Fruit fly (Drosophila melanogaster) whole organism, embryonic: Measurements from ENCODE around the gene awd.
A peak's percentile ranks its signal among the peaks of the same experiment; 100 is the strongest.

Experiments used
- Atf3 ChIP-seq: fragments of 200-800 bp; sonication (Bioruptor generic); optimal IDR thresholded peaks from 3 replicates; lab custom pipeline; 2016; ENCODE audit warnings: missing biosample characterization, missing genetic modification characterization
- B-H1 ChIP-seq: fragments of 200-800 bp; sonication (Bioruptor generic); IDR thresholded peaks from 3 replicates; pipeline ENCODE4 v1.3.6; 2022; ENCODE audit warnings: missing biosample characterization, missing genetic modification characterization
- CG10431 ChIP-seq: fragments of 200-800 bp; sonication (Bioruptor generic); optimal IDR thresholded peaks from 3 replicates; lab custom pipeline; 2018; ENCODE audit warnings: missing biosample characterization, mild to moderate bottlenecking, missing genetic modification characterization
- CG10543 ChIP-seq: fragments of 200-800 bp; sonication (Bioruptor generic); optimal IDR thresholded peaks from 3 replicates; lab custom pipeline; 2017; ENCODE audit warnings: missing biosample characterization, mild to moderate bottlenecking, missing genetic modification characterization, moderate library complexity
- CG12659 ChIP-seq: fragments of 200-800 bp; sonication (Bioruptor generic); optimal IDR thresholded peaks from 3 replicates; lab custom pipeline; 2017; ENCODE audit warnings: mild to moderate bottlenecking, missing biosample characterization, missing genetic modification reagents, missing genetic modification characterization
- CG12769 ChIP-seq: fragments of 200-800 bp; sonication (Bioruptor generic); optimal IDR thresholded peaks from 2 replicates; lab custom pipeline; 2019; ENCODE audit warnings: missing biosample characterization, mild to moderate bottlenecking, missing genetic modification characterization, moderate library complexity
- CG12942 ChIP-seq: fragments of 200-800 bp; sonication (Bioruptor generic); optimal IDR thresholded peaks from 3 replicates; lab custom pipeline; 2016; ENCODE audit warnings: missing biosample characterization, missing genetic modification characterization
- CG15696 ChIP-seq: fragments of 200-800 bp; sonication (Bioruptor generic); optimal IDR thresholded peaks from 2 replicates; lab custom pipeline; 2019; ENCODE audit warnings: missing biosample characterization, mild to moderate bottlenecking, missing genetic modification characterization, moderate library complexity
- CG17612 ChIP-seq: fragments of 200-800 bp; sonication (Bioruptor generic); IDR thresholded peaks from 2 replicates; pipeline ENCODE4 v1.3.6; 2022; ENCODE audit warnings: missing biosample characterization, missing genetic modification characterization
- CG18764 ChIP-seq: fragments of 200-800 bp; sonication (Bioruptor generic); optimal IDR thresholded peaks from 3 replicates; lab custom pipeline; 2016; ENCODE audit warnings: missing biosample characterization, missing genetic modification characterization
- CG34224 ChIP-seq: fragments of 200-800 bp; sonication (Bioruptor generic); IDR thresholded peaks from 3 replicates; pipeline ENCODE4 v1.3.6; 2022; ENCODE audit warnings: missing biosample characterization, missing genetic modification characterization; ENCODE audit not compliant: partially characterized antibody
- CG4360 ChIP-seq: fragments of 200-800 bp; sonication (Bioruptor generic); IDR thresholded peaks from 2 replicates; pipeline ENCODE4 v1.3.6; 2022; ENCODE audit warnings: missing biosample characterization, missing genetic modification characterization
- CG4424 ChIP-seq: fragments of 200-800 bp; sonication (Bioruptor generic); optimal IDR thresholded peaks from 3 replicates; lab custom pipeline; 2016; ENCODE audit warnings: missing biosample characterization, missing genetic modification characterization
- CG6272 ChIP-seq: fragments of 200-800 bp; sonication (Bioruptor generic); IDR thresholded peaks from 2 replicates; pipeline ENCODE4 v1.3.6; 2022; ENCODE audit warnings: missing biosample characterization, missing genetic modification characterization
- CG6654 ChIP-seq: fragments of 200-800 bp; sonication (Bioruptor generic); optimal IDR thresholded peaks from 2 replicates; lab custom pipeline; 2017; ENCODE audit warnings: missing biosample characterization, mild to moderate bottlenecking, missing genetic modification characterization
- CG8281 ChIP-seq: fragments of 200-800 bp; sonication (Bioruptor generic); optimal IDR thresholded peaks from 2 replicates; lab custom pipeline; 2018; ENCODE audit warnings: missing biosample characterization, mild to moderate bottlenecking, missing genetic modification characterization, moderate library complexity
- CG8765 ChIP-seq: fragments of 200-800 bp; sonication (Bioruptor generic); IDR thresholded peaks from 2 replicates; pipeline ENCODE4 v1.3.6; 2022; ENCODE audit warnings: missing biosample characterization, missing genetic modification characterization
- CG8944 ChIP-seq: fragments of 200-800 bp; sonication (Bioruptor generic); optimal IDR thresholded peaks from 3 replicates; lab custom pipeline; 2016; ENCODE audit warnings: missing biosample characterization, missing genetic modification characterization
- CHES-1-like ChIP-seq: fragments of 200-800 bp; sonication (Bioruptor generic); optimal IDR thresholded peaks from 2 replicates; lab custom pipeline; 2016; ENCODE audit warnings: missing biosample characterization, missing genetic modification characterization
- Dek ChIP-seq: fragments of 200-800 bp; sonication (Bioruptor generic); optimal IDR thresholded peaks from 3 replicates; lab custom pipeline; 2019; ENCODE audit warnings: missing biosample characterization, mild to moderate bottlenecking, missing genetic modification characterization, moderate library complexity
- Dfd ChIP-seq, 2 experiments: fragments of >200 bp; optimal IDR thresholded peaks; 2 replicates each; lab custom pipeline; 2017; ENCODE audit warnings: missing biosample characterization in 2 of 2, missing genetic modification characterization in 2 of 2
- Eip74EF ChIP-seq, 2 experiments: fragments of 200-800 bp in 1 of 2; fragments of >200 bp in 1 of 2; sonication (Bioruptor generic) in 1 of 2; optimal IDR thresholded peaks; 2 replicates each; lab custom pipeline; 2017 to 2019; ENCODE audit warnings: missing biosample characterization in 2 of 2, missing genetic modification characterization in 2 of 2, mild to moderate bottlenecking in 1 of 2, moderate library complexity in 1 of 2
- Gug ChIP-seq: fragments of 200-800 bp; sonication (Bioruptor generic); IDR thresholded peaks from 4 replicates; pipeline ENCODE4 v1.3.6; 2022; ENCODE audit warnings: missing biosample characterization, missing genetic modification characterization
- H15 ChIP-seq: fragments of 200-800 bp; sonication (Bioruptor generic); IDR thresholded peaks from 3 replicates; pipeline ENCODE4 v1.3.6; 2022; ENCODE audit warnings: missing biosample characterization, missing genetic modification characterization
- HmgD ChIP-seq: fragments of 200-800 bp; sonication (Bioruptor generic); optimal IDR thresholded peaks from 3 replicates; lab custom pipeline; 2016; ENCODE audit warnings: missing biosample characterization, missing genetic modification characterization
- Jarid2 ChIP-seq: fragments of 200-800 bp; sonication (Bioruptor generic); optimal IDR thresholded peaks from 3 replicates; lab custom pipeline; 2017; ENCODE audit warnings: mild to moderate bottlenecking, missing biosample characterization, missing genetic modification reagents, missing genetic modification characterization
- Nf-YA ChIP-seq: fragments of 200-800 bp; sonication (Bioruptor generic); IDR thresholded peaks from 2 replicates; pipeline ENCODE4 v1.3.6; 2022; ENCODE audit warnings: missing biosample characterization, missing genetic modification characterization
- Nf-YB ChIP-seq: fragments of 200-800 bp; sonication (Bioruptor generic); optimal IDR thresholded peaks from 3 replicates; lab custom pipeline; 2019; ENCODE audit warnings: missing biosample characterization, mild to moderate bottlenecking, missing genetic modification characterization, moderate library complexity
- Oaz ChIP-seq: fragments of 200-800 bp; sonication (Bioruptor generic); IDR thresholded peaks from 2 replicates; pipeline ENCODE4 v1.3.6; 2022; ENCODE audit warnings: missing biosample characterization, missing genetic modification characterization
- Pdp1 ChIP-seq, 2 experiments: fragments of 200-800 bp; sonication (Bioruptor generic); optimal IDR thresholded peaks; 3 replicates each; lab custom pipeline; 2016; ENCODE audit warnings: missing biosample characterization in 2 of 2, missing genetic modification characterization in 2 of 2, mild to moderate bottlenecking in 1 of 2, moderate library complexity in 1 of 2
- az2 ChIP-seq: fragments of 200-800 bp; sonication (Bioruptor generic); optimal IDR thresholded peaks from 3 replicates; lab custom pipeline; 2016; ENCODE audit warnings: missing biosample characterization, missing genetic modification characterization
- cg ChIP-seq: fragments of 200-800 bp; sonication (Bioruptor generic); optimal IDR thresholded peaks from 3 replicates; lab custom pipeline; 2019; ENCODE audit warnings: missing biosample characterization, mild to moderate bottlenecking, missing genetic modification characterization, moderate library complexity
- dati ChIP-seq: fragments of 200-800 bp; sonication (Bioruptor generic); IDR thresholded peaks from 2 replicates; pipeline ENCODE4 v1.3.6; 2022; ENCODE audit warnings: missing biosample characterization, missing genetic modification characterization
- ewg ChIP-seq: fragments of 200-800 bp; sonication (Bioruptor generic); optimal IDR thresholded peaks from 3 replicates; lab custom pipeline; 2017; ENCODE audit warnings: mild to moderate bottlenecking, missing biosample characterization, missing genetic modification reagents, missing genetic modification characterization
- hbn ChIP-seq: fragments of 200-800 bp; sonication (Bioruptor generic); IDR thresholded peaks from 2 replicates; pipeline ENCODE4 v1.3.6; 2022; ENCODE audit warnings: missing biosample characterization, missing genetic modification characterization; ENCODE audit not compliant: partially characterized antibody
- jigr1 ChIP-seq: fragments of 200-800 bp; sonication (Bioruptor generic); IDR thresholded peaks from 3 replicates; pipeline ENCODE4 v1.3.6; 2022; ENCODE audit warnings: missing biosample characterization, missing genetic modification characterization
- klu ChIP-seq: fragments of 200-800 bp; sonication (Bioruptor generic); IDR thresholded peaks from 2 replicates; pipeline ENCODE4 v1.3.6; 2022; ENCODE audit warnings: missing biosample characterization, missing genetic modification characterization
- lov ChIP-seq, 2 experiments: fragments of 200-800 bp in 1 of 2; fragments of >200 bp in 1 of 2; sonication (Bioruptor generic) in 1 of 2; IDR thresholded peaks in 1 of 2; optimal IDR thresholded peaks in 1 of 2; 2 replicates in 1 of 2; 3 replicates in 1 of 2; pipeline versions ENCODE4 v1.3.6 to Lab custom; 2017 to 2022; ENCODE audit warnings: missing biosample characterization in 1 of 2, missing genetic modification characterization in 1 of 2
- nerfin-2 ChIP-seq: fragments of 200-800 bp; sonication (Bioruptor generic); IDR thresholded peaks from 2 replicates; pipeline ENCODE4 v1.3.6; 2022; ENCODE audit warnings: missing biosample characterization, missing genetic modification characterization; ENCODE audit not compliant: partially characterized antibody
- p53 ChIP-seq: fragments of 200-800 bp; sonication (Bioruptor generic); optimal IDR thresholded peaks from 2 replicates; lab custom pipeline; 2016; ENCODE audit warnings: missing biosample characterization, missing genetic modification characterization
- pita ChIP-seq: fragments of 200-800 bp; sonication (Bioruptor generic); optimal IDR thresholded peaks from 2 replicates; lab custom pipeline; 2017; ENCODE audit warnings: missing biosample characterization, mild to moderate bottlenecking, missing genetic modification characterization
- sim ChIP-seq: fragments of 200-800 bp; sonication (Bioruptor generic); IDR thresholded peaks from 2 replicates; pipeline ENCODE4 v1.3.6; 2022; ENCODE audit warnings: missing biosample characterization, missing genetic modification characterization
- sisA ChIP-seq: fragments of 200-800 bp; sonication (Bioruptor generic); IDR thresholded peaks from 2 replicates; pipeline ENCODE4 v1.3.6; 2022; ENCODE audit warnings: missing biosample characterization, missing genetic modification characterization
- slou ChIP-seq: fragments of 200-800 bp; sonication (Bioruptor generic); optimal IDR thresholded peaks from 3 replicates; lab custom pipeline; 2016; ENCODE audit warnings: missing biosample characterization, missing genetic modification characterization
- tio ChIP-seq: fragments of 200-800 bp; sonication (Bioruptor generic); optimal IDR thresholded peaks from 2 replicates; lab custom pipeline; 2017; ENCODE audit warnings: missing biosample characterization, missing genetic modification characterization, inconsistent platforms
- toy ChIP-seq: fragments of 200-800 bp; sonication (Bioruptor generic); IDR thresholded peaks from 2 replicates; pipeline ENCODE4 v1.3.6; 2022; ENCODE audit warnings: missing biosample characterization, missing genetic modification characterization
- tup ChIP-seq: fragments of 200-800 bp; sonication (Bioruptor generic); optimal IDR thresholded peaks from 2 replicates; lab custom pipeline; 2016; ENCODE audit warnings: missing biosample characterization, mild to moderate bottlenecking, missing genetic modification characterization, moderate library complexity
- wek ChIP-seq: fragments of 200-800 bp; sonication (Bioruptor generic); optimal IDR thresholded peaks from 3 replicates; lab custom pipeline; 2018; ENCODE audit warnings: missing biosample characterization, mild to moderate bottlenecking, missing genetic modification characterization, moderate library complexity
- zf30C ChIP-seq: fragments of 200-800 bp; sonication (Bioruptor generic); optimal IDR thresholded peaks from 3 replicates; lab custom pipeline; 2018; ENCODE audit warnings: missing biosample characterization, mild to moderate bottlenecking, missing genetic modification characterization

The awd gene

dm6 chr3R:31793664-31794417, 48.0 kb upstream of the awd start, which contains the start of the genes Mccc1 and Acf (continued):
- peak; percentile 20; the same call in 1 of the 2 replicates for TF ChIP-seq sisA (GFP tag; lab: Robert Waterston, UW)
- TF ChIP-seq CG12659 (GFP tag; lab: Kevin White, UChicago) = peak; percentile 37
- no peak for TF ChIP-seq CG10543 (GFP tag; lab: Kevin White, UChicago)
- no peak for TF ChIP-seq slou (GFP tag; lab: Kevin White, UChicago)
- TF ChIP-seq Eip74EF (GFP tag; optimal IDR thresholded peaks at IDR 0.05; lab: Kevin White, UChicago) = no peak
- no peak for TF ChIP-seq Nf-YB (GFP tag; lab: Kevin White, UChicago)
- TF ChIP-seq HmgD = no peak
- no peak for TF ChIP-seq CG4360 (GFP tag; lab: Robert Waterston, UW)
- no peak for TF ChIP-seq lov (optimal IDR thresholded peaks at IDR 0.05; lab: Kevin White, UChicago)
- TF ChIP-seq lov (GFP tag; IDR thresholded peaks at IDR 0.05; lab: Robert Waterston, UW) = no peak
- TF ChIP-seq az2 (GFP tag; lab: Kevin White, UChicago) = peak; percentile 41
- no peak for TF ChIP-seq CG17612 (GFP tag; lab: Robert Waterston, UW)
- TF ChIP-seq Dfd (GFP tag; optimal IDR thresholded peaks at IDR 0.05; lab: Kevin White, UChicago) = no peak
- no peak for TF ChIP-seq nerfin-2 (GFP tag; lab: Robert Waterston, UW)
- no peak for TF ChIP-seq CG6272
- no peak for TF ChIP-seq zf30C (GFP tag; lab: Kevin White, UChicago)
- no peak for TF ChIP-seq Atf3 (GFP tag; lab: Kevin White, UChicago)
- no peak for TF ChIP-seq p53 (GFP tag; lab: Kevin White, UChicago)
- no peak for TF ChIP-seq tup
- TF ChIP-seq Pdp1 (GFP tag; optimal IDR thresholded peaks at IDR 0.05; lab: Kevin White, UChicago) = peak; percentile 53 to 60
- TF ChIP-seq CG4424 (GFP tag; lab: Kevin White, UChicago) = peak; percentile 24
- TF ChIP-seq CG8944 = no peak
- no peak for TF ChIP-seq Oaz (GFP tag; lab: Robert Waterston, UW)
- TF ChIP-seq H15 (GFP tag; lab: Robert Waterston, UW) = no peak
- no peak for TF ChIP-seq tio
- peak; percentile 64 for TF ChIP-seq hbn (GFP tag; lab: Robert Waterston, UW)
- TF ChIP-seq CG12942 = peak; percentile 0
- TF ChIP-seq wek = no peak
- no peak for TF ChIP-seq CG8765
- no peak for TF ChIP-seq CG12769 (tag; lab: Kevin White, UChicago)
- TF ChIP-seq pita (GFP tag; lab: Kevin White, UChicago) = no peak
- peak; percentile 44 for TF ChIP-seq ewg
- no peak for TF ChIP-seq CG8281 (tag; lab: Kevin White, UChicago)
- no peak for TF ChIP-seq dati (GFP tag; lab: Robert Waterston, UW)
- TF ChIP-seq B-H1 (GFP tag; lab: Robert Waterston, UW) = no peak
- no peak for TF ChIP-seq Jarid2 (GFP tag; lab: Kevin White, UChicago)
- no peak for TF ChIP-seq CG15696 (tag; lab: Kevin White, UChicago)
- TF ChIP-seq CG34224 (GFP tag; lab: Robert Waterston, UW) = peak; percentile 60; the same call in 1 of the 3 replicates
- TF ChIP-seq Dek (tag; lab: Kevin White, UChicago) = no peak
- 0 out of 4 replicates have a peak, but pooled peaks have one; percentile 6 for TF ChIP-seq Gug (GFP tag; lab: Robert Waterston, UW)
- TF ChIP-seq CG18764 = no peak
- no peak for TF ChIP-seq CG6654 (GFP tag; lab: Kevin White, UChicago)
- TF ChIP-seq klu (GFP tag; lab: Robert Waterston, UW) = no peak
- TF ChIP-seq Nf-YA = no peak
- TF ChIP-seq toy (GFP tag; lab: Robert Waterston, UW) = no peak
- no peak for TF ChIP-seq CG10431
- no peak for TF ChIP-seq jigr1 (GFP tag; lab: Robert Waterston, UW)
- no peak for TF ChIP-seq cg (GFP tag; lab: Kevin White, UChicago)
- peak; percentile 53 for TF ChIP-seq CHES-1-like (GFP tag; lab: Kevin White, UChicago)
- no peak for TF ChIP-seq sim
